Worm (Caenorhabditis elegans) whole organism, L3 larva: ENCODE data around the gene vdac-1.

ENCODE experiments used
- R02D3.7 ChIP-seq: fragments of 150-350 bp; optimal IDR thresholded peaks from 2 replicates; lab custom pipeline; 2014; ENCODE audit warnings: missing biosample characterization, missing genetic modification characterization
- ZK546.5 ChIP-seq: sonication (generic microtip); optimal IDR thresholded peaks from 2 replicates; lab custom pipeline; 2017; ENCODE audit warnings: missing biosample characterization, missing genetic modification characterization
- aly-2 ChIP-seq: fragments of 150-350 bp; optimal IDR thresholded peaks from 2 replicates; lab custom pipeline; 2014; ENCODE audit warnings: missing biosample characterization, missing genetic modification characterization
- ama-1 ChIP-seq: fragments of 150-350 bp; optimal IDR thresholded peaks from 2 replicates; lab custom pipeline; 2018
- ceh-28 ChIP-seq: fragments of 150-350 bp; optimal IDR thresholded peaks from 2 replicates; lab custom pipeline; 2014; ENCODE audit warnings: missing biosample characterization, missing genetic modification reagents, missing genetic modification characterization
- ceh-82 ChIP-seq: fragments of 150-350 bp; optimal IDR thresholded peaks from 2 replicates; lab custom pipeline; 2014; ENCODE audit warnings: missing biosample characterization, missing genetic modification characterization
- ceh-9 ChIP-seq: sonication (generic microtip); optimal IDR thresholded peaks from 2 replicates; lab custom pipeline; 2018; ENCODE audit warnings: missing biosample characterization, missing genetic modification characterization
- egl-27 ChIP-seq: sonication (generic microtip); optimal IDR thresholded peaks from 4 replicates; lab custom pipeline; 2017; ENCODE audit warnings: missing biosample characterization, missing genetic modification reagents, missing genetic modification characterization
- egl-5 ChIP-seq: fragments of 150-350 bp; optimal IDR thresholded peaks from 2 replicates; lab custom pipeline; 2017; ENCODE audit warnings: missing biosample characterization, missing genetic modification reagents, missing genetic modification characterization, inconsistent platforms
- elt-1 ChIP-seq: fragments of 150-350 bp; optimal IDR thresholded peaks from 2 replicates; lab custom pipeline; 2014; ENCODE audit warnings: missing biosample characterization, missing genetic modification characterization
- elt-3 ChIP-seq, 3 experiments: fragments of 150-350 bp in 1 of 3; sonication (generic microtip) in 2 of 3; optimal IDR thresholded peaks; 2 replicates in 2 of 3; 4 replicates in 1 of 3; lab custom pipeline; 2014 to 2017; ENCODE audit warnings: missing biosample characterization in 3 of 3, missing genetic modification characterization in 3 of 3
- fkh-10 ChIP-seq: sonication (generic microtip); optimal IDR thresholded peaks from 2 replicates; lab custom pipeline; 2017; ENCODE audit warnings: missing biosample characterization, missing genetic modification reagents, missing genetic modification characterization
- fkh-2 ChIP-seq: fragments of 150-350 bp; optimal IDR thresholded peaks from 2 replicates; lab custom pipeline; 2014; ENCODE audit warnings: missing biosample characterization, missing genetic modification reagents, missing genetic modification characterization
- fos-1 ChIP-seq: fragments of 150-350 bp; optimal IDR thresholded peaks from 2 replicates; lab custom pipeline; 2014; ENCODE audit warnings: missing biosample characterization, missing genetic modification characterization
- lin-15B ChIP-seq: fragments of 150-350 bp; optimal IDR thresholded peaks from 2 replicates; lab custom pipeline; 2014; ENCODE audit warnings: missing biosample characterization, missing genetic modification characterization
- lin-39 ChIP-seq: fragments of 150-350 bp; optimal IDR thresholded peaks from 2 replicates; lab custom pipeline; 2018; ENCODE audit warnings: missing biosample characterization, missing genetic modification reagents, missing genetic modification characterization
- lsy-12 ChIP-seq: sonication (generic microtip); optimal IDR thresholded peaks from 2 replicates; lab custom pipeline; 2016; ENCODE audit warnings: mild to moderate bottlenecking, missing genetic modification characterization, missing compliant biosample characterization
- mdl-1 ChIP-seq: fragments of 150-350 bp; optimal IDR thresholded peaks from 2 replicates; lab custom pipeline; 2014; ENCODE audit warnings: missing biosample characterization, missing genetic modification characterization
- nhr-11 ChIP-seq: fragments of 150-350 bp; optimal IDR thresholded peaks from 2 replicates; lab custom pipeline; 2014; ENCODE audit warnings: missing biosample characterization, missing genetic modification characterization
- nhr-23 ChIP-seq: fragments of 150-350 bp; optimal IDR thresholded peaks from 2 replicates; lab custom pipeline; 2014; ENCODE audit warnings: missing biosample characterization, missing genetic modification reagents, missing genetic modification characterization
- nhr-237 ChIP-seq: fragments of 150-350 bp; optimal IDR thresholded peaks from 2 replicates; lab custom pipeline; 2014; ENCODE audit warnings: missing biosample characterization, missing genetic modification characterization
- nhr-28 ChIP-seq: fragments of 150-350 bp; optimal IDR thresholded peaks from 2 replicates; lab custom pipeline; 2014; ENCODE audit warnings: missing biosample characterization, missing genetic modification characterization
- nhr-43 ChIP-seq: sonication (generic microtip); optimal IDR thresholded peaks from 2 replicates; lab custom pipeline; 2016; ENCODE audit warnings: mild to moderate bottlenecking, missing genetic modification characterization, missing compliant biosample characterization; ENCODE audit not compliant: poor library complexity, severe bottlenecking
- nhr-67 ChIP-seq: fragments of 150-350 bp; optimal IDR thresholded peaks from 2 replicates; lab custom pipeline; 2014; ENCODE audit warnings: missing biosample characterization, missing genetic modification characterization
- nhr-76 ChIP-seq: fragments of 150-350 bp; sonication (generic microtip); optimal IDR thresholded peaks from 5 replicates; lab custom pipeline; 2014; ENCODE audit warnings: missing biosample characterization, missing genetic modification characterization
- nhr-77 ChIP-seq: fragments of 150-350 bp; optimal IDR thresholded peaks from 2 replicates; lab custom pipeline; 2014; ENCODE audit warnings: missing biosample characterization, missing genetic modification characterization
- pha-4 ChIP-seq: fragments of 150-350 bp; optimal IDR thresholded peaks from 2 replicates; lab custom pipeline; 2014; ENCODE audit warnings: missing biosample characterization, missing genetic modification reagents, missing genetic modification characterization
- pqm-1 ChIP-seq: fragments of 150-350 bp; optimal IDR thresholded peaks from 2 replicates; lab custom pipeline; 2017; ENCODE audit warnings: missing biosample characterization, missing genetic modification characterization, inconsistent platforms
- sea-2 ChIP-seq: fragments of 150-350 bp; sonication (generic microtip); optimal IDR thresholded peaks from 4 replicates; lab custom pipeline; 2014; ENCODE audit warnings: missing biosample characterization, missing genetic modification reagents, missing genetic modification characterization
- snpc-4 ChIP-seq: fragments of 150-350 bp; optimal IDR thresholded peaks from 2 replicates; lab custom pipeline; 2014; ENCODE audit warnings: missing biosample characterization, missing genetic modification characterization
- unc-39 ChIP-seq: sonication (generic microtip); optimal IDR thresholded peaks from 4 replicates; lab custom pipeline; 2017; ENCODE audit warnings: missing biosample characterization, missing genetic modification characterization
- zag-1 ChIP-seq: fragments of 150-350 bp; optimal IDR thresholded peaks from 2 replicates; lab custom pipeline; 2014; ENCODE audit warnings: missing biosample characterization, missing genetic modification characterization
- ztf-11 ChIP-seq: fragments of 150-350 bp; optimal IDR thresholded peaks from 2 replicates; lab custom pipeline; 2014; ENCODE audit warnings: missing biosample characterization, missing genetic modification characterization
- ztf-4 ChIP-seq: fragments of 150-350 bp; optimal IDR thresholded peaks from 2 replicates; lab custom pipeline; 2014; ENCODE audit warnings: missing biosample characterization, missing genetic modification characterization

Gene vdac-1

ce11 chrIV:7486201-7486947 lies 21.3 kb downstream of the vdac-1 start, which contains the start of the genes his-61 and his-62 (continued):
- no peak for TF ChIP-seq ztf-11 (tag; lab: Kevin White, UChicago)
- no peak for TF ChIP-seq ztf-4 (tag; lab: Kevin White, UChicago)
- TF ChIP-seq elt-1: peak; percentile 42
- no peak for TF ChIP-seq ZK546.5 (tag; lab: Kevin White, UChicago)
- peak; percentile 73 for TF ChIP-seq pha-4 (tag; lab: Kevin White, UChicago)
- no peak for TF ChIP-seq aly-2
- TF ChIP-seq, all 47 proteins: peak for 11

- TF ChIP-seq lsy-12 (tag; lab: Kevin White, UChicago) (no peak), egl-5 (tag; lab: Kevin White, UChicago) (no peak), ceh-28 (tag; lab: Kevin White, UChicago) (no peak), fkh-10 (GFP tag; lab: Kevin White, UChicago) (no peak), fos-1 (tag; lab: Kevin White, UChicago) (no peak), lin-39 (tag; lab: Kevin White, UChicago) (no peak), nhr-23 (tag; lab: Kevin White, UChicago) (no peak), zag-1 (tag; lab: Kevin White, UChicago) (no peak), aly-2 (no peak), lin-15B (tag; lab: Kevin White, UChicago) (no peak), ceh-82 (tag; lab: Kevin White, UChicago) (no peak)
- TF ChIP-seq, all 47 proteins: peak for 0
Measured at ce11 chrIV:7478134-7478533, 29.6 kb downstream of the vdac-1 start, which contains the start of gene rod-1. Gene rod-1 (plus strand): TSS chrIV:7478452.

ce11 chrIV:7477697-7478096 lies 30.0 kb downstream of the vdac-1 start:
- TF ChIP-seq nhr-76 (no peak), egl-27 (tag; lab: Kevin White, UChicago) (no peak), fkh-2 (tag; lab: Kevin White, UChicago) (no peak), lin-15B (tag; lab: Kevin White, UChicago) (no peak), nhr-77 (tag; lab: Kevin White, UChicago) (no peak), ceh-9 (tag; lab: Kevin White, UChicago) (no peak), snpc-4 (tag; lab: Kevin White, UChicago) (no peak), elt-1 (no peak), pqm-1 (tag; lab: Kevin White, UChicago) (no peak), unc-39 (no peak), ama-1 (no peak), ztf-4 (tag; lab: Kevin White, UChicago) (no peak), ceh-28 (tag; lab: Kevin White, UChicago) (no peak), nhr-11 (tag; lab: Kevin White, UChicago) (no peak)

- TF ChIP-seq nhr-237 (tag; lab: Kevin White, UChicago): no peak
- no peak for TF ChIP-seq snpc-4 (tag; lab: Kevin White, UChicago)
- no peak for TF ChIP-seq mdl-1 (tag; lab: Kevin White, UChicago)
- no peak for TF ChIP-seq sea-2 (GFP tag; lab: Kevin White, UChicago)
- no peak for TF ChIP-seq zag-1 (tag; lab: Kevin White, UChicago)
- TF ChIP-seq fkh-2 (tag; lab: Kevin White, UChicago): no peak
- TF ChIP-seq nhr-67 (tag; lab: Kevin White, UChicago): no peak
- no peak for TF ChIP-seq unc-39
- TF ChIP-seq nhr-43 (tag; lab: Kevin White, UChicago): no peak
- TF ChIP-seq lin-15B (tag; lab: Kevin White, UChicago): no peak
- TF ChIP-seq fkh-10 (GFP tag; lab: Kevin White, UChicago): no peak
- no peak for TF ChIP-seq elt-3 (tag; optimal IDR thresholded peaks at IDR 0.05; lab: Kevin White, UChicago)
- TF ChIP-seq ama-1: no peak
- TF ChIP-seq R02D3.7 (tag; lab: Kevin White, UChicago): no peak
- no peak for TF ChIP-seq egl-27 (tag; lab: Kevin White, UChicago)
- no peak for TF ChIP-seq lsy-12 (tag; lab: Kevin White, UChicago)
- TF ChIP-seq nhr-28 (tag; lab: Kevin White, UChicago): no peak
- no peak for TF ChIP-seq fos-1 (tag; lab: Kevin White, UChicago)
Measured at ce11 chrIV:7477197-7477596, 30.5 kb downstream of the vdac-1 start, which contains the start of gene pycr-4. Gene pycr-4 (minus strand): TSS chrIV:7477297.
